Worm (Caenorhabditis elegans) whole organism, L4 larva: ENCODE results near the gene Y73B6BL.14.

ENCODE experiments used
- F49E8.2 ChIP-seq: sonication (generic microtip); optimal IDR thresholded peaks from 2 replicates; lab custom pipeline; 2016; ENCODE audit warnings: missing compliant biosample characterization, mild to moderate bottlenecking, missing genetic modification characterization, borderline replicate concordance
- ceh-44 ChIP-seq: fragments of 200-800 bp; sonication (Bioruptor generic); IDR thresholded peaks from 2 replicates; pipeline ENCODE4 v1.3.6; 2022; ENCODE audit warnings: missing genetic modification reagents, missing genetic modification characterization, missing compliant biosample characterization
- lin-13 ChIP-seq: fragments of 150-350 bp; optimal IDR thresholded peaks from 2 replicates; lab custom pipeline; 2014; ENCODE audit warnings: missing biosample characterization, missing genetic modification reagents, missing genetic modification characterization
- lin-39 ChIP-seq: fragments of 150-350 bp; optimal IDR thresholded peaks from 2 replicates; lab custom pipeline; 2014; ENCODE audit warnings: missing biosample characterization, missing genetic modification reagents, missing genetic modification characterization
- nhr-10 ChIP-seq: fragments of 150-350 bp; optimal IDR thresholded peaks from 2 replicates; lab custom pipeline; 2014; ENCODE audit warnings: missing biosample characterization, missing genetic modification characterization
- sdz-12 ChIP-seq: fragments of 200-800 bp; sonication (Bioruptor generic); optimal IDR thresholded peaks from 2 replicates; lab custom pipeline; 2018; ENCODE audit warnings: mild to moderate bottlenecking, missing genetic modification characterization, missing compliant biosample characterization
- unc-39 ChIP-seq: sonication (generic microtip); optimal IDR thresholded peaks from 2 replicates; lab custom pipeline; 2017; ENCODE audit warnings: missing biosample characterization, missing genetic modification characterization
- zfp-2 ChIP-seq: sonication (generic microtip); optimal IDR thresholded peaks from 2 replicates; lab custom pipeline; 2016; ENCODE audit warnings: mild to moderate bottlenecking, missing genetic modification characterization, missing compliant biosample characterization
- ztf-11 ChIP-seq: fragments of 150-350 bp; optimal IDR thresholded peaks from 2 replicates; lab custom pipeline; 2014; ENCODE audit warnings: missing biosample characterization, missing genetic modification characterization

- TF ChIP-seq nhr-10 (tag; lab: Kevin White, UChicago) (no peak), ztf-11 (tag; lab: Kevin White, UChicago) (no peak), F49E8.2 (tag; lab: Kevin White, UChicago) (no peak), sdz-12 (no peak), ceh-44 (no peak), lin-39 (no peak), unc-39 (no peak), lin-13 (GFP tag; lab: Kevin White, UChicago) (no peak), zfp-2 (tag; lab: Kevin White, UChicago) (no peak)
Measured at ce11 chrIV:6378398-6378797, 35.6 kb upstream of the Y73B6BL.14 start.
